Worm (Caenorhabditis elegans) whole organism, L1 larva: ENCODE data around the gene msp-32.
"Not testable (repeated sequence)": the region's sequence is repeated elsewhere in the genome, so short reads cannot be mapped to it uniquely, and the experiment has no call there.

Experiments used
- C04F5.9 ChIP-seq: sonication (generic microtip); optimal IDR thresholded peaks from 2 replicates; lab custom pipeline; 2016; ENCODE audit warnings: missing genetic modification characterization, missing compliant biosample characterization
- C16A3.4 ChIP-seq: fragments of 150-350 bp; optimal IDR thresholded peaks from 2 replicates; lab custom pipeline; 2014; ENCODE audit warnings: missing biosample characterization, missing genetic modification characterization
- C34B4.2 ChIP-seq: sonication (generic microtip); optimal IDR thresholded peaks from 2 replicates; lab custom pipeline; 2017; ENCODE audit warnings: mild to moderate bottlenecking, missing genetic modification characterization, missing compliant biosample characterization
- F16B12.6 ChIP-seq: fragments of 150-350 bp; optimal IDR thresholded peaks from 2 replicates; lab custom pipeline; 2014; ENCODE audit warnings: missing biosample characterization, missing genetic modification characterization
- aha-1 ChIP-seq: fragments of 150-350 bp; optimal IDR thresholded peaks from 2 replicates; lab custom pipeline; 2014; ENCODE audit warnings: missing biosample characterization, missing genetic modification characterization
- ama-1 ChIP-seq: fragments of 150-350 bp; optimal IDR thresholded peaks from 2 replicates; lab custom pipeline; 2014
- ceh-8 ChIP-seq: fragments of 200-800 bp; sonication (Bioruptor generic); optimal IDR thresholded peaks from 2 replicates; lab custom pipeline; 2018; ENCODE audit warnings: mild to moderate bottlenecking, missing genetic modification characterization, moderate library complexity, missing compliant biosample characterization
- ceh-88 ChIP-seq: fragments of 200-800 bp; sonication (Bioruptor generic); IDR thresholded peaks from 2 replicates; pipeline ENCODE4 v1.3.6; 2022; ENCODE audit warnings: missing genetic modification characterization, missing compliant biosample characterization
- ceh-90 ChIP-seq: sonication (generic microtip); optimal IDR thresholded peaks from 2 replicates; lab custom pipeline; 2016; ENCODE audit warnings: missing genetic modification characterization, missing compliant biosample characterization
- dsc-1 ChIP-seq: sonication (generic microtip); optimal IDR thresholded peaks from 2 replicates; lab custom pipeline; 2016; ENCODE audit warnings: mild to moderate bottlenecking, missing genetic modification characterization, missing compliant biosample characterization
- efl-3 ChIP-seq: fragments of 200-800 bp; sonication (Bioruptor generic); optimal IDR thresholded peaks from 2 replicates; lab custom pipeline; 2018; ENCODE audit warnings: mild to moderate bottlenecking, missing genetic modification characterization, missing compliant biosample characterization
- egl-13 ChIP-seq: sonication (generic microtip); optimal IDR thresholded peaks from 2 replicates; lab custom pipeline; 2016; ENCODE audit warnings: missing genotype, missing genetic modification reagents, missing genetic modification characterization, missing compliant biosample characterization
- elt-2 ChIP-seq: sonication (generic microtip); optimal IDR thresholded peaks from 2 replicates; lab custom pipeline; 2016; ENCODE audit warnings: missing genetic modification characterization, mild to moderate bottlenecking, inconsistent platforms, missing compliant biosample characterization, missing genetic modification reagents
- elt-3 ChIP-seq, 6 experiments: fragments of 150-350 bp in 1 of 6; sonication (generic microtip); optimal IDR thresholded peaks; 2 replicates each; lab custom pipeline; 2017 to 2018; ENCODE audit warnings: missing biosample characterization in 6 of 6, missing genetic modification characterization in 6 of 6, inconsistent platforms in 1 of 6
- fkh-10 ChIP-seq: sonication (generic microtip); optimal IDR thresholded peaks from 2 replicates; lab custom pipeline; 2017; ENCODE audit warnings: missing biosample characterization, missing genetic modification reagents, missing genetic modification characterization
- fkh-8 ChIP-seq: sonication (generic microtip); optimal IDR thresholded peaks from 2 replicates; lab custom pipeline; 2016; ENCODE audit warnings: mild to moderate bottlenecking, missing genetic modification characterization, missing compliant biosample characterization
- fos-1 ChIP-seq: fragments of 150-350 bp; optimal IDR thresholded peaks from 2 replicates; lab custom pipeline; 2014; ENCODE audit warnings: missing biosample characterization, missing genetic modification characterization
- grh-1 ChIP-seq: fragments of 200-800 bp; sonication (Bioruptor generic); IDR thresholded peaks from 2 replicates; pipeline ENCODE4 v1.3.6; 2022; ENCODE audit warnings: missing genetic modification reagents, missing genetic modification characterization, missing compliant biosample characterization
- hpl-2 ChIP-seq: fragments of 150-350 bp; optimal IDR thresholded peaks from 2 replicates; lab custom pipeline; 2014; ENCODE audit warnings: missing biosample characterization, missing genetic modification reagents, missing genetic modification characterization
- isw-1 ChIP-seq: fragments of 200-800 bp; sonication (Bioruptor generic); IDR thresholded peaks from 2 replicates; pipeline ENCODE4 v1.3.6; 2022; ENCODE audit warnings: missing genetic modification characterization, missing compliant biosample characterization
- jun-1 ChIP-seq: fragments of 150-350 bp; optimal IDR thresholded peaks from 2 replicates; lab custom pipeline; 2014; ENCODE audit warnings: missing biosample characterization, missing genetic modification reagents, missing genetic modification characterization
- lin-13 ChIP-seq: fragments of 150-350 bp; optimal IDR thresholded peaks from 2 replicates; lab custom pipeline; 2014; ENCODE audit warnings: missing biosample characterization, missing genetic modification reagents, missing genetic modification characterization
- lin-14 ChIP-seq: fragments of 200-800 bp; sonication (Bioruptor generic); optimal IDR thresholded peaks from 2 replicates; lab custom pipeline; 2018; ENCODE audit warnings: mild to moderate bottlenecking, missing genetic modification characterization, moderate library complexity, missing compliant biosample characterization
- lin-35 ChIP-seq, 2 experiments: fragments of 150-350 bp; optimal IDR thresholded peaks; 2 replicates each; lab custom pipeline; 2014; ENCODE audit warnings: missing biosample characterization in 2 of 2, missing genetic modification characterization in 2 of 2, missing genetic modification reagents in 2 of 2
- lin-39 ChIP-seq: fragments of 150-350 bp; optimal IDR thresholded peaks from 2 replicates; lab custom pipeline; 2014; ENCODE audit warnings: missing biosample characterization, missing genetic modification reagents, missing genetic modification characterization
- mab-9 ChIP-seq: fragments of 200-800 bp; sonication (Bioruptor generic); IDR thresholded peaks from 2 replicates; pipeline ENCODE4 v1.3.6; 2022; ENCODE audit warnings: missing genetic modification reagents, missing genetic modification characterization, missing compliant biosample characterization
- mdl-1 ChIP-seq, 2 experiments: fragments of 150-350 bp; optimal IDR thresholded peaks; 2 replicates each; lab custom pipeline; 2014 to 2017; ENCODE audit warnings: missing biosample characterization in 2 of 2, missing genetic modification characterization in 2 of 2, inconsistent platforms in 1 of 2
- mep-1 ChIP-seq: fragments of 150-350 bp; optimal IDR thresholded peaks from 2 replicates; lab custom pipeline; 2014; ENCODE audit warnings: missing biosample characterization, missing genetic modification characterization
- nhr-11 ChIP-seq: fragments of 150-350 bp; optimal IDR thresholded peaks from 2 replicates; lab custom pipeline; 2014; ENCODE audit warnings: missing biosample characterization, missing genetic modification characterization
- nhr-12 ChIP-seq: sonication (generic microtip); optimal IDR thresholded peaks from 2 replicates; lab custom pipeline; 2017; ENCODE audit warnings: missing biosample characterization, missing genetic modification characterization
- nhr-20 ChIP-seq: sonication (generic microtip); optimal IDR thresholded peaks from 2 replicates; lab custom pipeline; 2016; ENCODE audit warnings: mild to moderate bottlenecking, missing genetic modification characterization, missing compliant biosample characterization
- nhr-28 ChIP-seq: fragments of 150-350 bp; optimal IDR thresholded peaks from 2 replicates; lab custom pipeline; 2014; ENCODE audit warnings: missing biosample characterization, missing genetic modification characterization
- nhr-47 ChIP-seq: sonication (generic microtip); optimal IDR thresholded peaks from 2 replicates; lab custom pipeline; 2016; ENCODE audit warnings: mild to moderate bottlenecking, missing genetic modification characterization, moderate library complexity, missing compliant biosample characterization
- nhr-71 ChIP-seq: sonication (generic microtip); optimal IDR thresholded peaks from 2 replicates; lab custom pipeline; 2016; ENCODE audit warnings: mild to moderate bottlenecking, missing genetic modification characterization, moderate library complexity, missing compliant biosample characterization
- nhr-76 ChIP-seq: sonication (generic microtip); optimal IDR thresholded peaks from 2 replicates; lab custom pipeline; 2017; ENCODE audit warnings: missing biosample characterization, missing genetic modification characterization
- nhr-84 ChIP-seq: sonication (generic microtip); optimal IDR thresholded peaks from 2 replicates; lab custom pipeline; 2017; ENCODE audit warnings: missing biosample characterization, missing genetic modification characterization
- nhr-90 ChIP-seq: sonication (generic microtip); optimal IDR thresholded peaks from 2 replicates; lab custom pipeline; 2016; ENCODE audit warnings: mild to moderate bottlenecking, missing genetic modification characterization, missing compliant biosample characterization; ENCODE audit not compliant: poor library complexity
- pag-3 ChIP-seq: sonication (generic microtip); optimal IDR thresholded peaks from 2 replicates; lab custom pipeline; 2017; ENCODE audit warnings: missing genetic modification characterization, mild to moderate bottlenecking, missing compliant biosample characterization, antibody characterized with exemption, borderline replicate concordance; ENCODE audit not compliant: insufficient read depth
- snpc-4 ChIP-seq: fragments of 150-350 bp; optimal IDR thresholded peaks from 2 replicates; lab custom pipeline; 2014; ENCODE audit warnings: missing biosample characterization, missing genetic modification characterization
- snu-23 ChIP-seq: sonication (generic microtip); optimal IDR thresholded peaks from 2 replicates; lab custom pipeline; 2016; ENCODE audit warnings: missing genetic modification characterization, missing compliant biosample characterization
- sup-37 ChIP-seq: fragments of 200-800 bp; sonication (Bioruptor generic); optimal IDR thresholded peaks from 2 replicates; lab custom pipeline; 2018; ENCODE audit warnings: mild to moderate bottlenecking, missing genetic modification characterization, missing compliant biosample characterization
- tbx-2 ChIP-seq: sonication (generic microtip); optimal IDR thresholded peaks from 2 replicates; lab custom pipeline; 2016; ENCODE audit warnings: missing genetic modification characterization, missing compliant biosample characterization
- tlp-1 ChIP-seq: fragments of 150-350 bp; optimal IDR thresholded peaks from 2 replicates; lab custom pipeline; 2014; ENCODE audit warnings: missing biosample characterization, missing genetic modification characterization
- unc-30 ChIP-seq: sonication (generic microtip); optimal IDR thresholded peaks from 2 replicates; lab custom pipeline; 2017; ENCODE audit warnings: missing biosample characterization, missing genetic modification characterization
- unc-62 ChIP-seq: fragments of 150-350 bp; optimal IDR thresholded peaks from 2 replicates; lab custom pipeline; 2014; ENCODE audit warnings: missing biosample characterization, missing genetic modification reagents, missing genetic modification characterization
- unc-98 ChIP-seq: fragments of 200-800 bp; sonication (Bioruptor generic); IDR thresholded peaks from 2 replicates; pipeline ENCODE4 v1.3.6; 2022; ENCODE audit warnings: missing genetic modification characterization, missing compliant biosample characterization
- zag-1 ChIP-seq: fragments of 150-350 bp; optimal IDR thresholded peaks from 2 replicates; lab custom pipeline; 2014; ENCODE audit warnings: missing biosample characterization, missing genetic modification characterization
- ztf-11 ChIP-seq, 2 experiments: sonication (generic microtip); optimal IDR thresholded peaks; 2 replicates each; lab custom pipeline; 2016 to 2017; ENCODE audit warnings: missing genetic modification characterization in 2 of 2, missing biosample characterization in 1 of 2, missing compliant biosample characterization in 1 of 2
- ztf-4 ChIP-seq: fragments of 150-350 bp; optimal IDR thresholded peaks from 2 replicates; lab custom pipeline; 2014; ENCODE audit warnings: missing biosample characterization, missing genetic modification characterization

The msp-32 gene

DNA sequence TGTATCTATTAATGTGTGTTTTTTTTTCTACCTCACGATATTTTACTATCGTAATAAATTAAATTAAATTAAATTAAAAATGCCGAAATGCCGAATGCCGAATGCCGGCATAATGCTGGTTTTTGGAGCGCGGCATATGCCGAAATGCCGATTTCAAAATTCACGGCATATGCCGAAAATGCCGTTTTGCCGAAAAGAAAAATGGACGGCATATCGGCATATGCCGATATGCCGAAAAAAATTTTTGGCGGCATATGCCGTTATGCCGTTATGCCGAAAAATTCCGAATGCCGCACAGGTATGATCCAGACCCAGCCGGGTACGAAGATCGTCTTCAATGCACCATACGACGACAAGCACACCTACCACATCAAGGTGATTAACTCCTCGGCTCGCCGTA, at the start of gene msp-32:
msp-32 (plus strand) TSS at position 301 of the 400 bp plus-strand sequence.
- TF ChIP-seq elt-2 (tag; lab: Kevin White, UChicago); tlp-1; F16B12.6 (tag; lab: Kevin White, UChicago): not testable (repeated sequence)

DNA sequence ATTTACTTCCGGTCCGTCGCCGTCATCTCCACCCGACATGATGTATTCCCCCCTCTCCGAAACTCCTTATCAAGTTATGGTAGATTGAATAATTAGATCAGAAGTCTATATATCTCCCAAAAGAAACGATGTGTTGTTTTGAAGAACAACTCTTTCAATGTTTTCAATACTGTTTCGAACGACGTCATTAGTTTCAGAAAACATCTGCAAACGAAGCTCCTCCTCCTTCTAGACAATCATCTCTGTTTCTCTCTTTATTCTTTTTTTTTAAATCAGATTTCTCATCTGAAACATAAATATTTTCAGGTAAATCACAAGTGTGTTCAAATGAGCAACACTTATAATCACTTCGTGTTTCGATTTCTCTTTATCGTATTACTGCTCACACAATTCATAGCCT, 48.7 kb upstream of the msp-32 start, which contains the start of gene T23B7.3:
T23B7.3 (plus strand) TSS at position 301 of the 400 bp plus-strand sequence.
- TF ChIP-seq C04F5.9 (tag; lab: Kevin White, UChicago) (no peak), fkh-10 (GFP tag; lab: Kevin White, UChicago) (no peak), nhr-71 (peak; percentile 29), mdl-1 (tag; optimal IDR thresholded peaks at IDR 0.05; lab: Kevin White, UChicago) (no peak), unc-98 (GFP tag; lab: Robert Waterston, UW) (no peak), nhr-12 (tag; lab: Kevin White, UChicago) (no peak), lin-39 (no peak), fkh-8 (peak; percentile 25), ztf-11 (tag; optimal IDR thresholded peaks at IDR 0.05; lab: Kevin White, UChicago) (no peak)

DNA sequence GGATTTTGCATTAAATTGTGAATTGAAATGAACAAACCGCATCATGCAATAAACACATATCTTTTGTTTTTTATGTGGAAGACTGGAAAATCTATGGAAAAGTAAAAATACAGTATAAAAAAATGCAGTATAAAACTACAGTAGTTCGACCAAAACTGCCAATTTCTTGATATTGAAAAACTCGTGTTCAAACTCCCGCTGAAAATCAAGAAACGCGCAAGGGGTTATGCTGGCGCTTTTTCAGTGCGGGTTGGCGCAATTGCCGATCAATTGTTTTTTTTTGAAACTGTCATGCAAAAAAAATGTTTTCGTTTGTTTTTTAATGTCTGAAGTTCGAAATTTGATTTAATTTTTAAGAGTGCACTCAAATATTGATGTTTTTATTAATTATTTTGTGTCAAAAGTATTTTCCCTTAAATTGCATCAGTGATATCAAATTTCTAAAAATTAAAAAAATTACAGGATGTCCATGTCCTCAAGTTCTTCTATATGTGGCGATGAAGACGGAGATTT, 47.0 kb upstream of the msp-32 start, which contains the start of gene dnj-9:
dnj-9 (plus strand) TSS at position 463 of the 513 bp plus-strand sequence.
- TF ChIP-seq nhr-11 (tag; lab: Kevin White, UChicago), result peak; percentile 88
- TF ChIP-seq egl-13 (tag; lab: Kevin White, UChicago), result peak; percentile 92
- peak; percentile 83 for TF ChIP-seq ceh-88 (GFP tag; lab: Robert Waterston, UW)
- TF ChIP-seq grh-1 (GFP tag; lab: Robert Waterston, UW), result peak; percentile 95
- peak; percentile 87 for TF ChIP-seq ama-1 (lab: Kevin White, UChicago)
- TF ChIP-seq zag-1 (tag; lab: Kevin White, UChicago), result no peak
- peak; percentile 97 for TF ChIP-seq tbx-2
- TF ChIP-seq ceh-8 (GFP tag; lab: Kevin White, UChicago), result peak; percentile 93
- TF ChIP-seq fos-1 (tag; lab: Kevin White, UChicago), result peak; percentile 90
- no peak for TF ChIP-seq nhr-84 (tag; lab: Kevin White, UChicago)
- peak; percentile 97 for TF ChIP-seq dsc-1
- TF ChIP-seq elt-3 (tag; optimal IDR thresholded peaks at IDR 0.05; lab: Kevin White, UChicago), result peak in 3 of 6 experiments; percentile 50 to 90 (median 90)
- TF ChIP-seq pag-3 (tag; lab: Kevin White, UChicago), result peak; percentile 32
- TF ChIP-seq snu-23, result peak; percentile 97
- TF ChIP-seq nhr-28 (tag; lab: Kevin White, UChicago), result peak; percentile 44
- peak; percentile 39 for TF ChIP-seq C34B4.2
- peak; percentile 57 for TF ChIP-seq ceh-90 (tag; lab: Kevin White, UChicago)
- peak; percentile 97 for TF ChIP-seq nhr-90 (tag; lab: Kevin White, UChicago)
- TF ChIP-seq mep-1 (tag; lab: Kevin White, UChicago), result peak; percentile 99
- peak; percentile 92 for TF ChIP-seq fkh-8
- peak; percentile 24 for TF ChIP-seq nhr-12 (tag; lab: Kevin White, UChicago)
- TF ChIP-seq sup-37, result peak; percentile 86
- TF ChIP-seq nhr-76 (tag; lab: Kevin White, UChicago), result no peak
- peak; percentile 98 for TF ChIP-seq nhr-20 (tag; lab: Kevin White, UChicago)
- peak; percentile 97 for TF ChIP-seq C16A3.4 (tag; lab: Kevin White, UChicago)
- TF ChIP-seq aha-1 (tag; lab: Kevin White, UChicago), result peak; percentile 90
- TF ChIP-seq lin-13 (GFP tag; lab: Kevin White, UChicago), result peak; percentile 93
- TF ChIP-seq lin-14 (GFP tag; lab: Kevin White, UChicago), result peak; percentile 96
- peak; percentile 92 for TF ChIP-seq jun-1 (tag; lab: Kevin White, UChicago)
- TF ChIP-seq hpl-2 (GFP tag; lab: Kevin White, UChicago), result peak; percentile 29
- TF ChIP-seq elt-2 (tag; lab: Kevin White, UChicago), result peak; percentile 98
- TF ChIP-seq unc-30, result peak; percentile 57
- TF ChIP-seq unc-62 (GFP tag; lab: Kevin White, UChicago), result no peak
- TF ChIP-seq ztf-4, result peak; percentile 84
- TF ChIP-seq efl-3 (GFP tag; lab: Kevin White, UChicago), result peak; percentile 51
- TF ChIP-seq nhr-47 (tag; lab: Kevin White, UChicago), result peak; percentile 97
- peak; percentile 91 for TF ChIP-seq isw-1 (GFP tag; lab: Robert Waterston, UW)
- peak; percentile 85 for TF ChIP-seq mab-9 (GFP tag; lab: Robert Waterston, UW)
- TF ChIP-seq lin-35 (GFP tag; optimal IDR thresholded peaks at IDR 0.05; lab: Kevin White, UChicago), result peak; percentile 99
- TF ChIP-seq snpc-4, result peak; percentile 91
